Worm (Caenorhabditis elegans): Measurements from ENCODE around the gene srlf-17.

Gene srlf-17

ce11 chrIV:11080823-11081285, 21.7 kb downstream of the srlf-17 start, which contains the start of gene atg-7 (continued):
- TF ChIP-seq sdz-38 (tag; optimal IDR thresholded peaks at IDR 0.05) = no peak
- TF ChIP-seq ceh-100 (GFP tag; IDR thresholded peaks at IDR 0.05) = no peak
- TF ChIP-seq snpc-1.1 (tag; optimal IDR thresholded peaks at IDR 0.05; ENCODE audit: insufficient read depth) = no peak
- TF ChIP-seq ZK185.1 (tag; optimal IDR thresholded peaks at IDR 0.05; ENCODE audit: poor library complexity, severe bottlenecking) = no peak
- TF ChIP-seq let-607 (tag; optimal IDR thresholded peaks at IDR 0.05) = peak in 1 of 2 experiments; percentile 31
- no peak for TF ChIP-seq madf-3 (GFP tag; IDR thresholded peaks at IDR 0.05)
- TF ChIP-seq K11D2.4 (GFP tag; IDR thresholded peaks at IDR 0.05) = no peak
- TF ChIP-seq lin-54 (GFP tag; optimal IDR thresholded peaks at IDR 0.05) = peak; percentile 43
- TF ChIP-seq nhr-90 (tag; optimal IDR thresholded peaks at IDR 0.05) = peak; percentile 7
- no peak for TF ChIP-seq F23B12.7 (tag; optimal IDR thresholded peaks at IDR 0.05; ENCODE audit: insufficient read depth)
- TF ChIP-seq ama-1 (optimal IDR thresholded peaks at IDR 0.05) = peak; percentile 92
- TF ChIP-seq ama-1 (GFP tag; optimal IDR thresholded peaks at IDR 0.05) = peak; percentile 31 to 64
- TF ChIP-seq snpc-1.3 (tag; optimal IDR thresholded peaks at IDR 0.05; ENCODE audit: insufficient read depth) = peak; percentile 1
- no peak for TF ChIP-seq sptf-2 (GFP tag; optimal IDR thresholded peaks at IDR 0.05)
- no peak for TF ChIP-seq ztf-3 (GFP tag; optimal IDR thresholded peaks at IDR 0.05)
- no peak for TF ChIP-seq Y95B8A.8 (GFP tag; IDR thresholded peaks at IDR 0.05)
- TF ChIP-seq ztf-18 (tag; optimal IDR thresholded peaks at IDR 0.05) = no peak
- no peak for TF ChIP-seq egl-44 (GFP tag; IDR thresholded peaks at IDR 0.05)
- TF ChIP-seq aptf-2 (GFP tag; conservative IDR thresholded peaks at IDR 0.05) = no peak; the same call in 1 of the 2 replicates
- peak; percentile 4 for TF ChIP-seq gei-17 (GFP tag; optimal IDR thresholded peaks at IDR 0.05)
- no peak for TF ChIP-seq let-526 (GFP tag; IDR thresholded peaks at IDR 0.05)
- peak; percentile 60 for TF ChIP-seq F10E7.11 (tag; optimal IDR thresholded peaks at IDR 0.05)
- TF ChIP-seq efl-1 (GFP tag; optimal IDR thresholded peaks at IDR 0.05) = no peak
- TF ChIP-seq ceh-91 (GFP tag; IDR thresholded peaks at IDR 0.05) = no peak
- no peak for TF ChIP-seq ztf-6 (GFP tag; IDR thresholded peaks at IDR 0.05)
- no peak for TF ChIP-seq F57A8.1 (GFP tag; optimal IDR thresholded peaks at IDR 0.05)
- no peak for TF ChIP-seq snpc-4 (GFP tag; optimal IDR thresholded peaks at IDR 0.05)
- TF ChIP-seq snpc-4 (tag; optimal IDR thresholded peaks at IDR 0.05) = peak in 2 of 4 experiments; percentile 37 to 41
- 0 out of 2 replicates have a peak, but pooled peaks have one; percentile 58 for TF ChIP-seq hsf-1 (GFP tag; IDR thresholded peaks at IDR 0.05)
- TF ChIP-seq lin-26 (GFP tag; IDR thresholded peaks at IDR 0.05) = no peak
- no peak for TF ChIP-seq ccch-3 (GFP tag; optimal IDR thresholded peaks at IDR 0.05)
- 0 out of 2 replicates have a peak, but pooled peaks have one; percentile 18 for TF ChIP-seq Y56A3A.18 (GFP tag; IDR thresholded peaks at IDR 0.05)
- peak; percentile 35 for TF ChIP-seq ztf-22 (GFP tag; optimal IDR thresholded peaks at IDR 0.05)
- peak; percentile 4; the same call in 1 of the 2 replicates for TF ChIP-seq hmg-20 (GFP tag; IDR thresholded peaks at IDR 0.05)
- no peak for TF ChIP-seq madf-10 (tag; optimal IDR thresholded peaks at IDR 0.05)
- TF ChIP-seq lag-1 (GFP tag; IDR thresholded peaks at IDR 0.05) = no peak
- peak; percentile 34; the same call in 1 of the 2 replicates for TF ChIP-seq hmg-1.2 (GFP tag; IDR thresholded peaks at IDR 0.05)
- no peak for TF ChIP-seq pha-4 (tag; optimal IDR thresholded peaks at IDR 0.05)
- TF ChIP-seq unc-130 (GFP tag; optimal IDR thresholded peaks at IDR 0.05) = no peak
- no peak for TF ChIP-seq snpc-3.4 (tag; optimal IDR thresholded peaks at IDR 0.05)
- TF ChIP-seq lin-40 (tag; optimal IDR thresholded peaks at IDR 0.05) = peak; percentile 14
- TF ChIP-seq F55B11.4 (tag; optimal IDR thresholded peaks at IDR 0.05; ENCODE audit: borderline replicate concordance, insufficient read depth) = no peak
- peak; percentile 74 for TF ChIP-seq hrde-1 (tag; optimal IDR thresholded peaks at IDR 0.05; ENCODE audit: borderline replicate concordance)
- no peak for TF ChIP-seq nhr-80 (tag; optimal IDR thresholded peaks at IDR 0.05)
- no peak for TF ChIP-seq ceh-79 (tag; optimal IDR thresholded peaks at IDR 0.05)
- no peak for TF ChIP-seq Y53F4B.3 (GFP tag; IDR thresholded peaks at IDR 0.05)
- peak; percentile 76; the same call in 1 of the 2 replicates for TF ChIP-seq attf-6 (GFP tag; IDR thresholded peaks at IDR 0.05)
- TF ChIP-seq zim-3 (tag; optimal IDR thresholded peaks at IDR 0.05) = no peak
